Fruit fly (Drosophila melanogaster) whole organism, adult: ENCODE data around the gene CheB38c.

Experiments
- CG11617 ChIP-seq: fragments of 200-800 bp; sonication (Bioruptor generic); optimal IDR thresholded peaks from 2 replicates; lab custom pipeline; 2017; ENCODE audit warnings: mild to moderate bottlenecking, missing biosample characterization, missing genetic modification reagents, missing genetic modification characterization
- CG12768 ChIP-seq: fragments of 200-800 bp; sonication (Bioruptor generic); optimal IDR thresholded peaks from 2 replicates; lab custom pipeline; 2017; ENCODE audit warnings: missing biosample characterization, missing genetic modification characterization, mild to moderate bottlenecking, moderate library complexity, missing genetic modification reagents
- CG14711 ChIP-seq: fragments of 200-800 bp; sonication (Bioruptor generic); optimal IDR thresholded peaks from 2 replicates; lab custom pipeline; 2018; ENCODE audit warnings: missing biosample characterization, mild to moderate bottlenecking, missing genetic modification characterization, moderate library complexity
- CG1620 ChIP-seq: fragments of 200-800 bp; sonication (Bioruptor generic); optimal IDR thresholded peaks from 2 replicates; lab custom pipeline; 2016; ENCODE audit warnings: missing biosample characterization, missing genetic modification characterization
- CG33017 ChIP-seq: fragments of 200-800 bp; sonication (Bioruptor generic); optimal IDR thresholded peaks from 2 replicates; lab custom pipeline; 2018; ENCODE audit warnings: missing biosample characterization, mild to moderate bottlenecking, missing genetic modification characterization, moderate library complexity
- CG5204 ChIP-seq: fragments of 200-800 bp; sonication (Bioruptor generic); optimal IDR thresholded peaks from 2 replicates; lab custom pipeline; 2016; ENCODE audit warnings: missing biosample characterization, missing genetic modification characterization
- CG7045 ChIP-seq: fragments of 200-800 bp; sonication (Bioruptor generic); optimal IDR thresholded peaks from 2 replicates; lab custom pipeline; 2017; ENCODE audit warnings: missing biosample characterization, mild to moderate bottlenecking, missing genetic modification characterization
- CG7101 ChIP-seq: fragments of 200-800 bp; sonication (Bioruptor generic); optimal IDR thresholded peaks from 2 replicates; lab custom pipeline; 2018; ENCODE audit warnings: missing biosample characterization, mild to moderate bottlenecking, missing genetic modification characterization, moderate library complexity
- Clk ChIP-seq: fragments of 200-800 bp; sonication (Bioruptor generic); optimal IDR thresholded peaks from 2 replicates; lab custom pipeline; 2017; ENCODE audit warnings: missing biosample characterization, missing genetic modification characterization
- Crg-1 ChIP-seq: fragments of 200-800 bp; sonication (Bioruptor generic); optimal IDR thresholded peaks from 2 replicates; lab custom pipeline; 2016; ENCODE audit warnings: missing biosample characterization, missing genetic modification characterization
- Hr96 ChIP-seq: fragments of 200-800 bp; sonication (Bioruptor generic); optimal IDR thresholded peaks from 2 replicates; lab custom pipeline; 2016; ENCODE audit warnings: missing biosample characterization, missing genetic modification characterization
- Mnt ChIP-seq: fragments of 200-800 bp; sonication (Bioruptor generic); optimal IDR thresholded peaks from 2 replicates; lab custom pipeline; 2016; ENCODE audit warnings: missing biosample characterization, mild to moderate bottlenecking, missing genetic modification characterization
- bab1 ChIP-seq: fragments of 200-800 bp; sonication (Bioruptor generic); optimal IDR thresholded peaks from 3 replicates; lab custom pipeline; 2019; ENCODE audit warnings: missing biosample characterization, mild to moderate bottlenecking, missing genetic modification characterization, moderate library complexity
- cic ChIP-seq: fragments of 200-800 bp; sonication (Bioruptor generic); optimal IDR thresholded peaks from 2 replicates; lab custom pipeline; 2017; ENCODE audit warnings: missing biosample characterization, mild to moderate bottlenecking, missing genetic modification characterization, moderate library complexity
- cnc ChIP-seq, 2 experiments: fragments of >200 bp; optimal IDR thresholded peaks; 2 replicates each; lab custom pipeline; 2017
- kay ChIP-seq: fragments of 200-800 bp; sonication (Bioruptor generic); peaks from one replicate; lab custom pipeline; 2016; ENCODE audit warnings: missing biosample characterization, missing genetic modification characterization, borderline replicate concordance
- ovo ChIP-seq: fragments of 200-800 bp; sonication (Bioruptor generic); optimal IDR thresholded peaks from 2 replicates; lab custom pipeline; 2016; ENCODE audit warnings: missing biosample characterization, missing genetic modification characterization
- pad ChIP-seq: fragments of 200-800 bp; sonication (Bioruptor generic); optimal IDR thresholded peaks from 3 replicates; lab custom pipeline; 2017; ENCODE audit warnings: missing biosample characterization, missing genetic modification characterization, mild to moderate bottlenecking, moderate library complexity, missing genetic modification reagents
- tj ChIP-seq: fragments of 200-800 bp; sonication (Bioruptor generic); optimal IDR thresholded peaks from 3 replicates; lab custom pipeline; 2017; ENCODE audit warnings: missing biosample characterization, mild to moderate bottlenecking, missing genetic modification characterization, moderate library complexity
- toe ChIP-seq: fragments of 200-800 bp; sonication (Bioruptor generic); optimal IDR thresholded peaks from 2 replicates; lab custom pipeline; 2016; ENCODE audit warnings: missing biosample characterization, missing genetic modification characterization

The CheB38c gene

DNA sequence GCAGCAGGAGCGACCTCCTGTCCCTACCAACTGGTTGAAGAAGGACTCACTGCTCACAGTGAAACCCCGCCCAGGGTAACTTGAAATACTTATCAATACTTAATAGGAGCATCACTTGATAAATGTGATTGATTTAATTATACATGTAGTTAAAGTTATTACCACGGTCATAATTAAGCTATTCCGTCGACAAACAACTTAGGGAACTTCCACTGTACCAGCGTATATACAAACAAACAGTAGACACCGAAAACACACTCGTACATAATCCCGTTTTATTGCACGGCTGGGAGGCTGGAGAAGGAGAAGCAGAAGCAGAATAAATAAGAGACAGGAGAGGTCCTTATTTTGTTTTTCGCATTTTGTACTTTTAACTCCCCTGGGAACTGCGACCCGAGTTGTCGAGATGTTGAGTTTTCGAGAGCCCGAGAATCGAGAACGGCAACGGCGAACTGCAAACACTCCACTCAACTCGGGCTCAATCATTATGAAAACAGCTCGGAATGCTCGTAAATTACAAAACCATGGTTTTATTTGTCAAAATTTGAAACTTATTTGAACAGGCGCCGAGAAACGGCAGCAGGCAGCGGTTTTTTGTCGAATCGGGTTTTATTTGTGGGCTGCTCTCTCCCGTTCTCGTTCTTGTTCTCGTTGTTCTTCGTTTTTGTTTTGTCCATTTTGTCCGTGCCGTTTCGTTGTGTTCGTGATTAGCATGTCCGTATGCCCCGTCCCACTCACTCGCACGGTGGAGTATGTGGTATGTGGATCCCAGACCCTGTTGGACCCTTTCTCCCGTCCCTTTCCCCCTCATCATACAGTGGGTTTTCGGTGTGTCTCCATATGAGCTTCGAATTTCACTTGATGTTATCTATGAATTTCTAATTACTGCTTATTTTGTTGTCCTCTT is 20.4 kb downstream of the CheB38c start:
- TF ChIP-seq Mnt (GFP tag; lab: Kevin White, UChicago) (no peak), cic (GFP tag; lab: Kevin White, UChicago) (no peak), cnc (optimal IDR thresholded peaks at IDR 0.05; lab: Kevin White, UChicago) (no peak), pad (GFP tag; lab: Kevin White, UChicago) (peak; percentile 97), ovo (GFP tag; lab: Kevin White, UChicago) (peak; percentile 4), CG1620 (no peak), CG33017 (tag; lab: Kevin White, UChicago) (peak; percentile 3), toe (GFP tag; lab: Kevin White, UChicago) (no peak), kay (no peak), CG7045 (no peak), Hr96 (GFP tag; lab: Kevin White, UChicago) (no peak), Clk (GFP tag; lab: Kevin White, UChicago) (no peak), CG14711 (tag; lab: Kevin White, UChicago) (peak; percentile 7), bab1 (GFP tag; lab: Kevin White, UChicago) (no peak), Crg-1 (GFP tag; lab: Kevin White, UChicago) (no peak), CG11617 (GFP tag; lab: Kevin White, UChicago) (no peak), CG5204 (no peak), tj (GFP tag; lab: Kevin White, UChicago) (peak; percentile 46), CG12768 (GFP tag; lab: Kevin White, UChicago) (no peak), CG7101 (tag; lab: Kevin White, UChicago) (no peak)

dm6 chr2L:20798351-20798777 is 22.3 kb downstream of the CheB38c start:
- TF ChIP-seq Mnt (GFP tag; lab: Kevin White, UChicago) (no peak), ovo (GFP tag; lab: Kevin White, UChicago) (no peak), pad (GFP tag; lab: Kevin White, UChicago) (peak; percentile 73)

- TF ChIP-seq CG14711 (tag; lab: Kevin White, UChicago) (peak; percentile 31), cic (GFP tag; lab: Kevin White, UChicago) (no peak), Crg-1 (GFP tag; lab: Kevin White, UChicago) (no peak), bab1 (GFP tag; lab: Kevin White, UChicago) (peak; percentile 62), kay (no peak), CG12768 (GFP tag; lab: Kevin White, UChicago) (no peak), CG7045 (no peak), cnc (optimal IDR thresholded peaks at IDR 0.05; lab: Kevin White, UChicago) (no peak), CG33017 (tag; lab: Kevin White, UChicago) (peak; percentile 4), Clk (GFP tag; lab: Kevin White, UChicago) (no peak), toe (GFP tag; lab: Kevin White, UChicago) (no peak), CG11617 (GFP tag; lab: Kevin White, UChicago) (no peak), CG5204 (no peak), CG7101 (tag; lab: Kevin White, UChicago) (peak; percentile 47), ovo (GFP tag; lab: Kevin White, UChicago) (peak; percentile 2), Hr96 (GFP tag; lab: Kevin White, UChicago) (peak; percentile 33), Mnt (GFP tag; lab: Kevin White, UChicago) (peak; percentile 47), pad (GFP tag; lab: Kevin White, UChicago) (no peak), tj (GFP tag; lab: Kevin White, UChicago) (peak; percentile 12), CG1620 (no peak)
Observed at dm6 chr2L:20797515-20797847, 23.2 kb downstream of the CheB38c start, which contains the start of gene CG9328. Gene CG9328 (plus strand): TSS chr2L:20797715.

dm6 chr2L:20796758-20797514 is 23.7 kb downstream of the CheB38c start, which contains the start of gene vari:
Gene vari (minus strand): TSS chr2L:20797042.
- TF ChIP-seq pad (GFP tag; lab: Kevin White, UChicago) (no peak), tj (GFP tag; lab: Kevin White, UChicago) (peak; percentile 21), Clk (GFP tag; lab: Kevin White, UChicago) (no peak), toe (GFP tag; lab: Kevin White, UChicago) (peak; percentile 3), ovo (GFP tag; lab: Kevin White, UChicago) (no peak)

dm6 chr2L:20795774-20796173 is 24.9 kb downstream of the CheB38c start:
- no peak for TF ChIP-seq kay
- TF ChIP-seq CG1620 = no peak
- no peak for TF ChIP-seq pad (GFP tag; lab: Kevin White, UChicago)
- TF ChIP-seq CG7045 = no peak
- TF ChIP-seq Crg-1 (GFP tag; lab: Kevin White, UChicago) = no peak
- no peak for TF ChIP-seq CG5204
- TF ChIP-seq cnc (optimal IDR thresholded peaks at IDR 0.05; lab: Kevin White, UChicago) = no peak
- TF ChIP-seq ovo (GFP tag; lab: Kevin White, UChicago) = no peak
- no peak for TF ChIP-seq CG33017 (tag; lab: Kevin White, UChicago)
- TF ChIP-seq CG14711 (tag; lab: Kevin White, UChicago) = no peak
- no peak for TF ChIP-seq Mnt (GFP tag; lab: Kevin White, UChicago)
- TF ChIP-seq cic (GFP tag; lab: Kevin White, UChicago) = no peak
- TF ChIP-seq CG11617 (GFP tag; lab: Kevin White, UChicago) = no peak
- no peak for TF ChIP-seq Clk (GFP tag; lab: Kevin White, UChicago)
- no peak for TF ChIP-seq tj (GFP tag; lab: Kevin White, UChicago)
- no peak for TF ChIP-seq CG7101 (tag; lab: Kevin White, UChicago)
- TF ChIP-seq toe (GFP tag; lab: Kevin White, UChicago) = no peak
- no peak for TF ChIP-seq bab1 (GFP tag; lab: Kevin White, UChicago)
